Worm (Caenorhabditis elegans) whole organism, young adult: ENCODE measurements around the gene idpp-7.

ENCODE experiments used
- B0019.2 ChIP-seq: fragments of 200-800 bp; sonication (Bioruptor generic); conservative IDR thresholded peaks from 2 replicates; pipeline ENCODE4 v1.3.6; 2022; ENCODE audit warnings: missing genetic modification reagents, missing genetic modification characterization, missing compliant biosample characterization
- B0336.3 ChIP-seq: fragments of 200-800 bp; sonication (Bioruptor generic); IDR thresholded peaks from 2 replicates; pipeline ENCODE4 v1.3.6; 2022; ENCODE audit warnings: missing genetic modification characterization, missing compliant biosample characterization
- D2030.7 ChIP-seq: fragments of 200-800 bp; sonication (Bioruptor generic); IDR thresholded peaks from 2 replicates; pipeline ENCODE4 v1.3.6; 2022; ENCODE audit warnings: missing genetic modification reagents, missing genetic modification characterization, missing compliant biosample characterization
- F22D6.2 ChIP-seq: sonication (generic microtip); optimal IDR thresholded peaks from 2 replicates; lab custom pipeline; 2016; ENCODE audit warnings: mild to moderate bottlenecking, missing genetic modification characterization, missing compliant biosample characterization
- F52B5.7 ChIP-seq: sonication (generic microtip); optimal IDR thresholded peaks from 2 replicates; lab custom pipeline; 2016; ENCODE audit warnings: mild to moderate bottlenecking, missing genetic modification characterization, missing compliant biosample characterization
- F57C9.4 ChIP-seq: sonication (generic microtip); optimal IDR thresholded peaks from 2 replicates; lab custom pipeline; 2017; ENCODE audit warnings: mild to moderate bottlenecking, missing genetic modification characterization, missing compliant biosample characterization
- akir-1 ChIP-seq: fragments of 200-800 bp; sonication (Bioruptor generic); optimal IDR thresholded peaks from 2 replicates; lab custom pipeline; 2018; ENCODE audit warnings: mild to moderate bottlenecking, missing genetic modification characterization, moderate library complexity, missing compliant biosample characterization
- attf-3 ChIP-seq: fragments of 200-800 bp; sonication (Bioruptor generic); conservative IDR thresholded peaks from 2 replicates; pipeline ENCODE4 v1.3.6; 2022; ENCODE audit warnings: missing genetic modification reagents, missing genetic modification characterization, missing compliant biosample characterization
- bed-2 ChIP-seq: fragments of 200-800 bp; sonication (Bioruptor generic); IDR thresholded peaks from 2 replicates; pipeline ENCODE4 v1.3.6; 2022; ENCODE audit warnings: missing genetic modification reagents, missing genetic modification characterization, missing compliant biosample characterization
- cebp-1 ChIP-seq, 2 experiments: fragments of 200-800 bp in 1 of 2; sonication (Bioruptor generic) in 1 of 2; sonication (generic microtip) in 1 of 2; IDR thresholded peaks in 1 of 2; optimal IDR thresholded peaks in 1 of 2; 2 replicates each; pipeline versions ENCODE4 v1.3.6 to Lab custom; 2017 to 2022; ENCODE audit warnings: missing compliant biosample characterization in 2 of 2, missing genetic modification characterization in 2 of 2, mild to moderate bottlenecking in 1 of 2, missing genetic modification reagents in 1 of 2, moderate library complexity in 1 of 2
- ceh-58 ChIP-seq: fragments of 200-800 bp; sonication (Bioruptor generic); IDR thresholded peaks from 2 replicates; pipeline ENCODE4 v1.3.6; 2022; ENCODE audit warnings: missing genetic modification characterization, missing compliant biosample characterization
- die-1 ChIP-seq: sonication (generic microtip); optimal IDR thresholded peaks from 2 replicates; lab custom pipeline; 2016; ENCODE audit warnings: missing genotype, mild to moderate bottlenecking, missing genetic modification characterization, missing compliant biosample characterization
- dox-1 ChIP-seq: fragments of 200-800 bp; sonication (Bioruptor generic); IDR thresholded peaks from 2 replicates; pipeline ENCODE4 v1.3.6; 2022; ENCODE audit warnings: missing genetic modification reagents, missing genetic modification characterization, missing compliant biosample characterization
- dpff-1 ChIP-seq: sonication (generic microtip); optimal IDR thresholded peaks from 2 replicates; lab custom pipeline; 2017; ENCODE audit warnings: mild to moderate bottlenecking, missing genetic modification characterization, missing compliant biosample characterization
- egl-18 ChIP-seq: fragments of 200-800 bp; sonication (Bioruptor generic); IDR thresholded peaks from 2 replicates; pipeline ENCODE4 v1.3.6; 2022; ENCODE audit warnings: missing genetic modification reagents, missing genetic modification characterization, missing compliant biosample characterization
- ekl-4 ChIP-seq: fragments of 200-800 bp; sonication (Bioruptor generic); IDR thresholded peaks from 2 replicates; pipeline ENCODE4 v1.3.6; 2022; ENCODE audit warnings: missing genetic modification reagents, missing genetic modification characterization, missing compliant biosample characterization
- fkh-3 ChIP-seq: sonication (generic microtip); optimal IDR thresholded peaks from 2 replicates; lab custom pipeline; 2016; ENCODE audit warnings: mild to moderate bottlenecking, missing genetic modification characterization, missing compliant biosample characterization
- hlh-12 ChIP-seq: sonication (generic microtip); optimal IDR thresholded peaks from 2 replicates; lab custom pipeline; 2016; ENCODE audit warnings: missing genetic modification characterization, missing compliant biosample characterization
- hmg-20 ChIP-seq: fragments of 200-800 bp; sonication (Bioruptor generic); IDR thresholded peaks from 2 replicates; pipeline ENCODE4 v1.3.6; 2022; ENCODE audit warnings: missing genetic modification reagents, missing genetic modification characterization, missing compliant biosample characterization
- hrde-1 ChIP-seq: sonication (generic microtip); optimal IDR thresholded peaks from 2 replicates; lab custom pipeline; 2016; ENCODE audit warnings: missing genetic modification characterization, mild to moderate bottlenecking, missing compliant biosample characterization, moderate library complexity, missing genotype, missing genetic modification reagents, borderline replicate concordance
- let-526 ChIP-seq: fragments of 200-800 bp; sonication (Bioruptor generic); IDR thresholded peaks from 2 replicates; pipeline ENCODE4 v1.3.6; 2022; ENCODE audit warnings: missing genetic modification reagents, missing genetic modification characterization, missing compliant biosample characterization
- lin-54 ChIP-seq: fragments of 200-800 bp; sonication (Bioruptor generic); optimal IDR thresholded peaks from 2 replicates; lab custom pipeline; 2018; ENCODE audit warnings: mild to moderate bottlenecking, missing genetic modification characterization, missing compliant biosample characterization
- lsl-1 ChIP-seq: fragments of 200-800 bp; sonication (Bioruptor generic); optimal IDR thresholded peaks from 2 replicates; lab custom pipeline; 2018; ENCODE audit warnings: mild to moderate bottlenecking, missing genetic modification characterization, moderate library complexity, missing compliant biosample characterization
- madf-10 ChIP-seq: sonication (generic microtip); optimal IDR thresholded peaks from 2 replicates; lab custom pipeline; 2016; ENCODE audit warnings: mild to moderate bottlenecking, missing genetic modification characterization, missing compliant biosample characterization
- nfyb-1 ChIP-seq: fragments of 200-800 bp; sonication (Bioruptor generic); IDR thresholded peaks from 2 replicates; pipeline ENCODE4 v1.3.6; 2022; ENCODE audit warnings: missing genetic modification reagents, missing genetic modification characterization, missing compliant biosample characterization
- nhr-80 ChIP-seq: sonication (generic microtip); optimal IDR thresholded peaks from 2 replicates; lab custom pipeline; 2016; ENCODE audit warnings: missing genetic modification characterization, missing compliant biosample characterization
- pbrm-1 ChIP-seq: fragments of 200-800 bp; sonication (Bioruptor generic); IDR thresholded peaks from 2 replicates; pipeline ENCODE4 v1.3.6; 2022; ENCODE audit warnings: missing genetic modification reagents, missing genetic modification characterization, missing compliant biosample characterization
- sea-2 ChIP-seq: fragments of 200-800 bp; sonication (Bioruptor generic); IDR thresholded peaks from 2 replicates; pipeline ENCODE4 v1.3.6; 2022; ENCODE audit warnings: missing genetic modification characterization, missing compliant biosample characterization
- snpc-4 ChIP-seq, 5 experiments: fragments of 150-350 bp in 1 of 5; sonication (generic microtip) in 4 of 5; optimal IDR thresholded peaks; 2 replicates each; lab custom pipeline; 2014 to 2018; ENCODE audit warnings: missing genetic modification characterization in 5 of 5, missing biosample characterization in 3 of 5, antibody characterized with exemption in 2 of 5, mild to moderate bottlenecking in 2 of 5, missing compliant biosample characterization in 2 of 5, missing genotype in 2 of 5, moderate library complexity in 2 of 5, missing genetic modification reagents in 1 of 5
- xnd-1 ChIP-seq: sonication (generic microtip); optimal IDR thresholded peaks from 2 replicates; lab custom pipeline; 2016; ENCODE audit warnings: missing genotype, missing genetic modification reagents, missing genetic modification characterization, missing compliant biosample characterization
- zim-3 ChIP-seq: sonication (generic microtip); optimal IDR thresholded peaks from 2 replicates; lab custom pipeline; 2017; ENCODE audit warnings: mild to moderate bottlenecking, missing genetic modification characterization, moderate library complexity, missing compliant biosample characterization
- ztf-25 ChIP-seq: fragments of 200-800 bp; sonication (Bioruptor generic); IDR thresholded peaks from 2 replicates; pipeline ENCODE4 v1.3.6; 2022; ENCODE audit warnings: missing genetic modification reagents, missing genetic modification characterization, missing compliant biosample characterization
- ztf-26 ChIP-seq: sonication (generic microtip); optimal IDR thresholded peaks from 2 replicates; lab custom pipeline; 2017; ENCODE audit warnings: missing genetic modification characterization, missing compliant biosample characterization
- ztf-28 ChIP-seq: fragments of 200-800 bp; sonication (Bioruptor generic); IDR thresholded peaks from 2 replicates; pipeline ENCODE4 v1.3.6; 2022; ENCODE audit warnings: missing genetic modification reagents, missing genetic modification characterization, missing compliant biosample characterization

Gene idpp-7

ce11 chrIV:12689709-12690142 is 30.0 kb upstream of the idpp-7 start (continued):
- TF ChIP-seq dox-1 (0 out of 2 replicates have a peak, but pooled peaks have one; percentile 37), pbrm-1 (no peak), snpc-4 (GFP tag; optimal IDR thresholded peaks at IDR 0.05; lab: Kevin White, UChicago) (no peak), snpc-4 (tag; optimal IDR thresholded peaks at IDR 0.05; lab: Kevin White, UChicago) (no peak), F52B5.7 (tag; lab: Kevin White, UChicago) (no peak), zim-3 (tag; lab: Kevin White, UChicago) (no peak), xnd-1 (tag; lab: Kevin White, UChicago) (no peak), F22D6.2 (peak; percentile 10), nfyb-1 (GFP tag; lab: Robert Waterston, UW) (peak; percentile 12; the same call in 1 of the 2 replicates), sea-2 (GFP tag; lab: Robert Waterston, UW) (no peak), F57C9.4 (no peak), ekl-4 (GFP tag; lab: Robert Waterston, UW) (no peak), die-1 (tag; lab: Kevin White, UChicago) (no peak), D2030.7 (GFP tag; lab: Robert Waterston, UW) (no peak), let-526 (GFP tag; lab: Robert Waterston, UW) (no peak), fkh-3 (tag; lab: Kevin White, UChicago) (no peak), ceh-58 (no peak), hlh-12 (no peak), hmg-20 (GFP tag; lab: Robert Waterston, UW) (no peak), akir-1 (GFP tag; lab: Kevin White, UChicago) (no peak), madf-10 (tag; lab: Kevin White, UChicago) (peak; percentile 67), B0336.3 (GFP tag; lab: Robert Waterston, UW) (peak; percentile 40; the same call in 1 of the 2 replicates), dpff-1 (tag; lab: Kevin White, UChicago) (no peak), bed-2 (no peak), B0019.2 (no peak), attf-3 (GFP tag; lab: Robert Waterston, UW) (no peak), lin-54 (GFP tag; lab: Kevin White, UChicago) (peak; percentile 35), hrde-1 (tag; lab: Kevin White, UChicago) (no peak)

ce11 chrIV:12698880-12699279 is 20.9 kb upstream of the idpp-7 start:
- TF ChIP-seq nhr-80, result peak; percentile 84
- no peak for TF ChIP-seq cebp-1 (GFP tag; IDR thresholded peaks at IDR 0.05; lab: Robert Waterston, UW)
- peak; percentile 3 for TF ChIP-seq cebp-1 (tag; optimal IDR thresholded peaks at IDR 0.05; lab: Kevin White, UChicago)
- TF ChIP-seq lsl-1 (GFP tag; lab: Kevin White, UChicago), result no peak
- no peak for TF ChIP-seq ztf-26 (tag; lab: Kevin White, UChicago)

DNA sequence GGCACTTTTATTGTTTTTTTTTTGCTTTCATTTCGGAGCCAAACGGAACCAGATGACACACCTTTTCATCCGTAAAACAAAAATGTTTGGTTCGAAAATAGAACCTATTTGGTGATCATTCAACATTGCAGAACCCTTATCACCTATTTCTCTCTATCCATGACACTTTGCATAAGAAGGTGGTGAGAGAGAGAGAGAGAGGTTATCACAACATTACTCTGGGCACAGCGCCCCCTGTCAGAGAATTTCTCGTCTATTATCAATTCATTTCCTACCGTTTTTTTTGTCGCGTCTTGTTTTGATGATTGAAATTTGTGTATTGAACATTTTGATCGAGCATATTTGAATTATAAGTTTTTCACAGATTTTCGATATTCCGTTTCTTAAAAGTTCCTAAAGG is 19.6 kb upstream of the idpp-7 start:
- no peak for TF ChIP-seq ztf-28 (GFP tag; lab: Robert Waterston, UW)
- TF ChIP-seq ztf-25 (GFP tag; lab: Robert Waterston, UW), result no peak
- no peak for TF ChIP-seq egl-18 (GFP tag; lab: Robert Waterston, UW)
- TF ChIP-seq nhr-80, result peak; percentile 87
- TF ChIP-seq, all 124 proteins: peak for 1

DNA sequence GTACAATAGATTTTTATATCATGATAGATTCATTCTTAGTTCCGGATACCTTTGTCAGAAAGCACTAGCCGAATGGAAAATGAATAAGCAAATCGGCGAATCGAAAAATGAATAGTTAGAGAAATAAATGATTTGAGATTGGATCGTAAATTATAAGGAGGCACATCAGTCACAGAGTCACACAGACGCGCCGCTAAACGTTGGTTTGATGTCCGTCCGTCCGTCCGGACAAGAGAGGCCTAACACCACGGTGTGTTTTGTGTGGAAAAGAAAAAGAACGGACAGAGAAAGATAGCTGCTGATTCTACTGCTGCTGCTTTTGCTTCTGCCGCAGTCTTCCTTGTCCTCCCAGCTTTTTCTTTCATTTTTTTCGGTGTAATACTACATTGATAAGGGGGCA is 18.8 kb upstream of the idpp-7 start:
- no peak for TF ChIP-seq hlh-12
- TF ChIP-seq nhr-80, result peak; percentile 0
- TF ChIP-seq, all 124 proteins: peak for 1
